Fruit fly (Drosophila melanogaster) whole organism, embryonic: ENCODE measurements around the gene hook.
A peak's percentile ranks its signal among the peaks of the same experiment; 100 is the strongest.

ENCODE experiments used
- Atf3 ChIP-seq: fragments of 200-800 bp; sonication (Bioruptor generic); optimal IDR thresholded peaks from 3 replicates; lab custom pipeline; 2016; ENCODE audit warnings: missing biosample characterization, missing genetic modification characterization
- CG11456 ChIP-seq: fragments of 200-800 bp; sonication (Bioruptor generic); IDR thresholded peaks from 3 replicates; pipeline ENCODE4 v1.3.6; 2022; ENCODE audit warnings: missing biosample characterization, missing genetic modification characterization
- CG11723 ChIP-seq: fragments of 200-800 bp; sonication (Bioruptor generic); optimal IDR thresholded peaks from 2 replicates; lab custom pipeline; 2017; ENCODE audit warnings: missing biosample characterization, mild to moderate bottlenecking, missing genetic modification characterization
- CG12219 ChIP-seq: fragments of 200-800 bp; sonication (Bioruptor generic); optimal IDR thresholded peaks from 3 replicates; lab custom pipeline; 2018; ENCODE audit warnings: missing biosample characterization, mild to moderate bottlenecking, missing genetic modification characterization
- CG13624 ChIP-seq: fragments of 200-800 bp; sonication (Bioruptor generic); optimal IDR thresholded peaks from 2 replicates; lab custom pipeline; 2016; ENCODE audit warnings: missing biosample characterization, missing genetic modification characterization
- CG14050 ChIP-seq: fragments of 200-800 bp; sonication (Bioruptor generic); IDR thresholded peaks from 3 replicates; pipeline ENCODE4 v1.3.6; 2022; ENCODE audit warnings: missing biosample characterization, missing genetic modification characterization
- CG15073 ChIP-seq: fragments of 200-800 bp; sonication (Bioruptor generic); optimal IDR thresholded peaks from 2 replicates; lab custom pipeline; 2016; ENCODE audit warnings: missing biosample characterization, missing genetic modification characterization
- CG1602 ChIP-seq: fragments of 200-800 bp; sonication (Bioruptor generic); optimal IDR thresholded peaks from 3 replicates; lab custom pipeline; 2016; ENCODE audit warnings: missing biosample characterization, missing genetic modification characterization
- CG17328 ChIP-seq: fragments of 200-800 bp; sonication (Bioruptor generic); IDR thresholded peaks from 2 replicates; pipeline ENCODE4 v1.3.6; 2022; ENCODE audit warnings: missing biosample characterization, missing genetic modification characterization
- CG18011 ChIP-seq: fragments of 200-800 bp; sonication (Bioruptor generic); optimal IDR thresholded peaks from 2 replicates; lab custom pipeline; 2017; ENCODE audit warnings: missing biosample characterization, missing genetic modification characterization, mild to moderate bottlenecking, moderate library complexity, missing genotype
- CG2202 ChIP-seq: fragments of 200-800 bp; sonication (Bioruptor generic); optimal IDR thresholded peaks from 2 replicates; lab custom pipeline; 2018; ENCODE audit warnings: missing biosample characterization, mild to moderate bottlenecking, missing genetic modification characterization
- CG30403 ChIP-seq: fragments of 200-800 bp; sonication (Bioruptor generic); optimal IDR thresholded peaks from 3 replicates; lab custom pipeline; 2016; ENCODE audit warnings: missing biosample characterization, missing genetic modification characterization
- CG32767 ChIP-seq: fragments of 200-800 bp; sonication (Bioruptor generic); IDR thresholded peaks from 2 replicates; pipeline ENCODE4 v1.3.6; 2022; ENCODE audit warnings: missing biosample characterization, missing genetic modification characterization
- CG4282 ChIP-seq: fragments of 200-800 bp; sonication (Bioruptor generic); optimal IDR thresholded peaks from 2 replicates; lab custom pipeline; 2016; ENCODE audit warnings: missing biosample characterization, missing genetic modification characterization
- CG4328 ChIP-seq: fragments of 200-800 bp; sonication (Bioruptor generic); optimal IDR thresholded peaks from 3 replicates; lab custom pipeline; 2017; ENCODE audit warnings: missing biosample characterization, missing genetic modification reagents, missing genetic modification characterization
- CG4707 ChIP-seq: fragments of 200-800 bp; sonication (Bioruptor generic); optimal IDR thresholded peaks from 2 replicates; lab custom pipeline; 2018; ENCODE audit warnings: missing biosample characterization, mild to moderate bottlenecking, missing genetic modification characterization, moderate library complexity
- CG4854 ChIP-seq: fragments of 200-800 bp; sonication (Bioruptor generic); optimal IDR thresholded peaks from 2 replicates; lab custom pipeline; 2016; ENCODE audit warnings: missing biosample characterization, missing genetic modification characterization, inconsistent platforms
- CG6254 ChIP-seq: fragments of 200-800 bp; sonication (Bioruptor generic); optimal IDR thresholded peaks from 3 replicates; lab custom pipeline; 2017; ENCODE audit warnings: mild to moderate bottlenecking, missing biosample characterization, missing genetic modification reagents, missing genetic modification characterization
- CG8944 ChIP-seq: fragments of 200-800 bp; sonication (Bioruptor generic); optimal IDR thresholded peaks from 3 replicates; lab custom pipeline; 2016; ENCODE audit warnings: missing biosample characterization, missing genetic modification characterization
- Dad ChIP-seq: fragments of 200-800 bp; sonication (Bioruptor generic); optimal IDR thresholded peaks from 3 replicates; lab custom pipeline; 2016; ENCODE audit warnings: missing biosample characterization, missing genetic modification characterization
- Dll ChIP-seq: fragments of 200-800 bp; sonication (Bioruptor generic); IDR thresholded peaks from 4 replicates; pipeline ENCODE4 v1.3.6; 2022; ENCODE audit warnings: missing biosample characterization, missing genetic modification characterization; ENCODE audit not compliant: partially characterized antibody
- ERR ChIP-seq: fragments of 200-800 bp; sonication (Bioruptor generic); optimal IDR thresholded peaks from 2 replicates; lab custom pipeline; 2016; ENCODE audit warnings: missing biosample characterization, missing genetic modification characterization
- Gsc ChIP-seq: fragments of 200-800 bp; sonication (Bioruptor generic); IDR thresholded peaks from 2 replicates; pipeline ENCODE4 v1.3.6; 2022; ENCODE audit warnings: missing biosample characterization, missing genetic modification characterization
- Sin3A ChIP-seq: fragments of >200 bp; optimal IDR thresholded peaks from 2 replicates; lab custom pipeline; 2018
- Six4 ChIP-seq: fragments of 200-800 bp; sonication (Bioruptor generic); optimal IDR thresholded peaks from 2 replicates; lab custom pipeline; 2016; ENCODE audit warnings: missing biosample characterization, missing genetic modification characterization
- ac ChIP-seq: fragments of 200-800 bp; sonication (Bioruptor generic); optimal IDR thresholded peaks from 3 replicates; lab custom pipeline; 2017; ENCODE audit warnings: missing biosample characterization, mild to moderate bottlenecking, missing genetic modification characterization
- amos ChIP-seq: fragments of 200-800 bp; sonication (Bioruptor generic); IDR thresholded peaks from 2 replicates; pipeline ENCODE4 v1.3.6; 2022; ENCODE audit warnings: missing biosample characterization, missing genetic modification characterization; ENCODE audit not compliant: partially characterized antibody
- ase ChIP-seq: fragments of 200-800 bp; sonication (Bioruptor generic); IDR thresholded peaks from 3 replicates; pipeline ENCODE4 v1.3.6; 2022; ENCODE audit warnings: missing biosample characterization, missing genetic modification characterization
- ash1 ChIP-seq: fragments of 200-800 bp; sonication (Bioruptor generic); optimal IDR thresholded peaks from 2 replicates; lab custom pipeline; 2018; ENCODE audit warnings: missing biosample characterization, mild to moderate bottlenecking, missing genetic modification characterization
- bcd ChIP-seq: fragments of 200-800 bp; sonication (Bioruptor generic); optimal IDR thresholded peaks from 2 replicates; lab custom pipeline; 2017; ENCODE audit warnings: missing biosample characterization, mild to moderate bottlenecking, missing genetic modification characterization
- ci ChIP-seq: fragments of 200-800 bp; sonication (Bioruptor generic); IDR thresholded peaks from 3 replicates; pipeline ENCODE4 v1.3.6; 2022; ENCODE audit warnings: missing biosample characterization, missing genetic modification characterization
- crol ChIP-seq: fragments of 200-800 bp; sonication (Bioruptor generic); IDR thresholded peaks from 2 replicates; pipeline ENCODE4 v1.3.6; 2022; ENCODE audit warnings: missing biosample characterization, missing genetic modification characterization
- dysf ChIP-seq: fragments of 200-800 bp; sonication (Bioruptor generic); IDR thresholded peaks from 3 replicates; pipeline ENCODE4 v1.3.6; 2022; ENCODE audit warnings: missing biosample characterization, missing genetic modification characterization
- emc ChIP-seq: fragments of 200-800 bp; sonication (Bioruptor generic); optimal IDR thresholded peaks from 2 replicates; lab custom pipeline; 2016; ENCODE audit warnings: missing biosample characterization, missing genetic modification characterization
- fd102C ChIP-seq: fragments of 200-800 bp; sonication (Bioruptor generic); optimal IDR thresholded peaks from 2 replicates; lab custom pipeline; 2018; ENCODE audit warnings: missing biosample characterization, mild to moderate bottlenecking, missing genetic modification characterization, moderate library complexity
- fru ChIP-seq: fragments of >200 bp; optimal IDR thresholded peaks from 2 replicates; lab custom pipeline; 2017
- gcm2 ChIP-seq: fragments of 200-800 bp; sonication (Bioruptor generic); optimal IDR thresholded peaks from 2 replicates; lab custom pipeline; 2016; ENCODE audit warnings: missing biosample characterization, missing genetic modification characterization
- gfzf ChIP-seq: fragments of 200-800 bp; sonication (Bioruptor generic); optimal IDR thresholded peaks from 2 replicates; lab custom pipeline; 2016; ENCODE audit warnings: missing biosample characterization, mild to moderate bottlenecking, missing genetic modification characterization, moderate library complexity
- grau ChIP-seq: fragments of 200-800 bp; optimal IDR thresholded peaks from 3 replicates; lab custom pipeline; 2019; ENCODE audit warnings: missing biosample characterization, mild to moderate bottlenecking, missing genetic modification characterization, moderate library complexity
- h ChIP-seq: fragments of >200 bp; optimal IDR thresholded peaks from 2 replicates; lab custom pipeline; 2017
- ken ChIP-seq: fragments of 200-800 bp; sonication (Bioruptor generic); IDR thresholded peaks from 3 replicates; pipeline ENCODE4 v1.3.6; 2022; ENCODE audit warnings: missing biosample characterization, missing genetic modification characterization
- lola ChIP-seq, 3 experiments: fragments of >200 bp in 2 of 3; fragments of 200-800 bp in 1 of 3; sonication (Bioruptor generic) in 1 of 3; optimal IDR thresholded peaks; 2 replicates each; lab custom pipeline; 2017 to 2019; ENCODE audit warnings: missing biosample characterization in 3 of 3, missing genetic modification characterization in 3 of 3, mild to moderate bottlenecking in 1 of 3, moderate library complexity in 1 of 3
- maf-S ChIP-seq: fragments of 200-800 bp; sonication (Bioruptor generic); optimal IDR thresholded peaks from 2 replicates; lab custom pipeline; 2016; ENCODE audit warnings: missing biosample characterization, missing genetic modification characterization
- odd ChIP-seq: fragments of 200-800 bp; sonication (Bioruptor generic); optimal IDR thresholded peaks from 2 replicates; lab custom pipeline; 2017; ENCODE audit warnings: missing biosample characterization, mild to moderate bottlenecking, missing genetic modification characterization
- psq ChIP-seq: fragments of 200-800 bp; sonication (Bioruptor generic); optimal IDR thresholded peaks from 2 replicates; lab custom pipeline; 2017; ENCODE audit warnings: missing biosample characterization, missing genetic modification characterization
- seq ChIP-seq: fragments of 200-800 bp; sonication (Bioruptor generic); IDR thresholded peaks from 2 replicates; pipeline ENCODE4 v1.3.6; 2022; ENCODE audit warnings: missing biosample characterization, missing genetic modification characterization
- slbo ChIP-seq: fragments of 200-800 bp; sonication (Bioruptor generic); IDR thresholded peaks from 2 replicates; pipeline ENCODE4 v1.3.6; 2022; ENCODE audit warnings: missing biosample characterization, missing genetic modification characterization
- tgo ChIP-seq: fragments of 200-800 bp; sonication (Bioruptor generic); IDR thresholded peaks from 3 replicates; pipeline ENCODE4 v1.3.6; 2022; ENCODE audit warnings: missing biosample characterization, missing genetic modification characterization
- tna ChIP-seq: fragments of 200-800 bp; sonication (Bioruptor generic); IDR thresholded peaks from 2 replicates; pipeline ENCODE4 v1.3.6; 2022; ENCODE audit warnings: missing biosample characterization, missing genetic modification characterization; ENCODE audit not compliant: partially characterized antibody
- wor ChIP-seq: fragments of 200-800 bp; sonication (Bioruptor generic); IDR thresholded peaks from 2 replicates; pipeline ENCODE4 v1.3.6; 2022; ENCODE audit warnings: missing biosample characterization, missing genetic modification characterization
- yki ChIP-seq: fragments of >200 bp; optimal IDR thresholded peaks from 3 replicates; lab custom pipeline; 2018

hook gene

DNA sequence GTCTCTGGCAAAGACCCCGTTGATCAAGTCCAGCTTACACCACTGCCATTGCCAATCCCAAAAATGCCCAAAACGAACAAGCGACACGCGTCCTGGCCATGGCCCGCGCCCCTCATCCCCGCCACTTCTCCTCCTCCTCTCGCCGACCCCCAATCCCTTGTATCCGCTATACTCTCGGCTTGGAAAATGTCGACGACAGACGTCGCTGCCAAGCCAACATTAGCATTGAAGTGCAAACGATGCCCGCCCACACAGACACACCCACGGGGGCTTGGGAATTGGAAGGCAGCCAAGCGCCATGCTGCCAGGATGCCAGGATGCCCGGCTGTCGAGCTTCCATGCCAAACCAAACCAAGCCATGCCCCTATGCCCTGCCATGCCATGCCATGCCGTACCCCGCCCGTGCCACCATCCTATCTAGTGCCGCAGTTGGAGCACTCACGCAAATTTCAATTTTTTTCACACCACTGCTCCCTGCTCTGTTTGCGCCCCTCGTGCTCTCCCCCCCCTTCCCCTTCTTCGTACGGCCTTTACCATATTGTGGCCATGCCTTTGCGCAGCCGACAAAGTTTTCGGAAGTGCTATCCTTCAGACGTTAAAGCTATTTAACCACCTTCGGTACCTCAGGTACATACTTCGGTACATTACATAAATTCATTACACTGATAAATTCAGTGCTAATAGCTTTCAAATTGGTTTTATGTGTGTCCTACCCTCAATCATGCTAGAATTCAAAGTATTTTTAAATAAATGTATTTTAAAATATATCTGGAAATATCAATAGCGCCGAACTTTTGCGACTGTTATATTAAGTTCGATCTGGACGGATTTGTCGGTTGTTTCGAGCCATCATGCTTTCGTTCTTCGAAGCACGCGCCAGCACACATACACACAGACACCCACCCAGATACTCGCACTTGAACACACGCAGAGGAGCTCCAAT lies 11.7 kb downstream of the hook start (continued):
- peak; percentile 76; the same call in 2 of the 3 replicates for TF ChIP-seq ci (GFP tag; lab: Robert Waterston, UW)
- TF ChIP-seq lola (GFP tag; optimal IDR thresholded peaks at IDR 0.05; lab: Kevin White, UChicago): peak in 1 of 3 experiments; percentile 76
- peak; percentile 69 for TF ChIP-seq wor
- TF ChIP-seq gfzf (GFP tag; lab: Kevin White, UChicago): no peak
- peak; percentile 81 for TF ChIP-seq odd (GFP tag; lab: Kevin White, UChicago)
- TF ChIP-seq psq (GFP tag; lab: Kevin White, UChicago): no peak
- TF ChIP-seq h (lab: Kevin White, UChicago): no peak
- peak; percentile 65 for TF ChIP-seq CG11456 (GFP tag; lab: Robert Waterston, UW)
- no peak for TF ChIP-seq tna (GFP tag; lab: Robert Waterston, UW)
- TF ChIP-seq Six4 (GFP tag; lab: Kevin White, UChicago): peak; percentile 1
- no peak for TF ChIP-seq fd102C (GFP tag; lab: Kevin White, UChicago)
- peak; percentile 87 for TF ChIP-seq dysf
- no peak for TF ChIP-seq yki (lab: Kevin White, UChicago)
- peak; percentile 70 for TF ChIP-seq CG17328 (GFP tag; lab: Robert Waterston, UW)
- no peak for TF ChIP-seq ash1
- peak; percentile 72 for TF ChIP-seq slbo
- no peak for TF ChIP-seq Dll (GFP tag; lab: Robert Waterston, UW)
- TF ChIP-seq CG11723 (GFP tag; lab: Kevin White, UChicago): peak; percentile 55
- peak; percentile 77 for TF ChIP-seq seq (GFP tag; lab: Robert Waterston, UW)
- peak; percentile 55 for TF ChIP-seq CG4328 (GFP tag; lab: Kevin White, UChicago)
- TF ChIP-seq CG13624 (GFP tag; lab: Kevin White, UChicago): peak; percentile 4
- TF ChIP-seq CG6254 (GFP tag; lab: Kevin White, UChicago): peak; percentile 49
- TF ChIP-seq CG4854 (GFP tag; lab: Kevin White, UChicago): peak; percentile 17
- TF ChIP-seq fru (lab: Kevin White, UChicago): no peak
- peak; percentile 68; the same call in 1 of the 3 replicates for TF ChIP-seq ken
- peak; percentile 68 for TF ChIP-seq CG1602
- peak; percentile 4 for TF ChIP-seq CG15073
- TF ChIP-seq tgo: peak; percentile 86
- no peak for TF ChIP-seq emc (GFP tag; lab: Kevin White, UChicago)
- no peak for TF ChIP-seq maf-S
- TF ChIP-seq CG30403 (GFP tag; lab: Kevin White, UChicago): peak; percentile 80
- peak; percentile 66 for TF ChIP-seq CG2202
- TF ChIP-seq CG4707: peak; percentile 24
- TF ChIP-seq Sin3A (lab: Kevin White, UChicago): no peak
- TF ChIP-seq amos (GFP tag; lab: Robert Waterston, UW): 0 out of 2 replicates have a peak, but pooled peaks have one; percentile 23
- no peak for TF ChIP-seq ase (GFP tag; lab: Robert Waterston, UW)
- peak; percentile 66 for TF ChIP-seq CG12219 (GFP tag; lab: Kevin White, UChicago)
- no peak for TF ChIP-seq Gsc (GFP tag; lab: Robert Waterston, UW)
- peak; percentile 74; the same call in 1 of the 2 replicates for TF ChIP-seq CG32767 (GFP tag; lab: Robert Waterston, UW)
- TF ChIP-seq CG14050: peak; percentile 64
- no peak for TF ChIP-seq ac (GFP tag; lab: Kevin White, UChicago)
- no peak for TF ChIP-seq Atf3
- TF ChIP-seq Dad (GFP tag; lab: Kevin White, UChicago): no peak
- TF ChIP-seq CG4282 (GFP tag; lab: Kevin White, UChicago): no peak
- TF ChIP-seq gcm2 (GFP tag; lab: Kevin White, UChicago): no peak
- TF ChIP-seq crol: peak; percentile 91
- no peak for TF ChIP-seq ERR (GFP tag; lab: Kevin White, UChicago)
- TF ChIP-seq CG8944 (GFP tag; lab: Kevin White, UChicago): no peak
- peak; percentile 50 for TF ChIP-seq CG18011 (GFP tag; lab: Kevin White, UChicago)
- peak; percentile 70 for TF ChIP-seq bcd (GFP tag; lab: Kevin White, UChicago)
- peak; percentile 86 for TF ChIP-seq grau (tag; lab: Kevin White, UChicago)
